Worm (Caenorhabditis elegans) whole organism, L4 larva: ENCODE data around the gene spat-2.

ENCODE experiments used
- D1046.2 ChIP-seq: fragments of 200-800 bp; sonication (Bioruptor generic); IDR thresholded peaks from 2 replicates; pipeline ENCODE4 v1.3.6; 2022; ENCODE audit warnings: missing genetic modification characterization, missing compliant biosample characterization
- F26F4.8 ChIP-seq: fragments of 200-800 bp; sonication (Bioruptor generic); conservative IDR thresholded peaks from 2 replicates; pipeline ENCODE4 v1.3.6; 2022; ENCODE audit warnings: missing genetic modification characterization, missing compliant biosample characterization
- F37D6.2 ChIP-seq: sonication (generic microtip); optimal IDR thresholded peaks from 2 replicates; lab custom pipeline; 2016; ENCODE audit warnings: mild to moderate bottlenecking, missing genetic modification characterization, missing compliant biosample characterization
- Y105C5A.15 ChIP-seq: fragments of 200-800 bp; sonication (Bioruptor generic); IDR thresholded peaks from 2 replicates; pipeline ENCODE4 v1.3.6; 2022; ENCODE audit warnings: missing genetic modification characterization, missing compliant biosample characterization
- Y48G9A.11 ChIP-seq: fragments of 200-800 bp; sonication (Bioruptor generic); IDR thresholded peaks from 2 replicates; pipeline ENCODE4 v1.3.6; 2022; ENCODE audit warnings: missing genetic modification reagents, missing genetic modification characterization, missing compliant biosample characterization
- Y75B8A.6 ChIP-seq: fragments of 200-800 bp; sonication (Bioruptor generic); IDR thresholded peaks from 2 replicates; pipeline ENCODE4 v1.3.6; 2022; ENCODE audit warnings: missing genetic modification reagents, missing genetic modification characterization, missing compliant biosample characterization
- aha-1 ChIP-seq: fragments of 150-350 bp; peaks from one replicate; lab custom pipeline; 2014; ENCODE audit warnings: missing biosample characterization, missing genetic modification characterization
- arid-1 ChIP-seq: fragments of 200-800 bp; sonication (Bioruptor generic); conservative IDR thresholded peaks from 2 replicates; pipeline ENCODE4 v1.3.6; 2022; ENCODE audit warnings: missing genetic modification reagents, missing genetic modification characterization, missing compliant biosample characterization
- ceh-20 ChIP-seq: fragments of 200-800 bp; sonication (Bioruptor generic); IDR thresholded peaks from 2 replicates; pipeline ENCODE4 v1.3.6; 2022; ENCODE audit warnings: missing genetic modification reagents, missing genetic modification characterization, missing compliant biosample characterization
- ctbp-1 ChIP-seq: fragments of 200-800 bp; sonication (Bioruptor generic); IDR thresholded peaks from 2 replicates; pipeline ENCODE4 v1.3.6; 2022; ENCODE audit warnings: missing genetic modification reagents, missing genetic modification characterization, missing compliant biosample characterization
- daf-16 ChIP-seq, 3 experiments: sonication (generic microtip); optimal IDR thresholded peaks; 2 replicates each; lab custom pipeline; 2016 to 2017; ENCODE audit warnings: missing genetic modification characterization in 3 of 3, missing genetic modification reagents in 3 of 3, mild to moderate bottlenecking in 2 of 3, missing compliant biosample characterization in 2 of 3, missing biosample characterization in 1 of 3, moderate library complexity in 1 of 3
- daf-8 ChIP-seq: fragments of 200-800 bp; sonication (Bioruptor generic); IDR thresholded peaks from 2 replicates; pipeline ENCODE4 v1.3.6; 2022; ENCODE audit warnings: missing genetic modification characterization, missing compliant biosample characterization
- dmd-6 ChIP-seq: fragments of 200-800 bp; sonication (Bioruptor generic); IDR thresholded peaks from 2 replicates; pipeline ENCODE4 v1.3.6; 2022; ENCODE audit warnings: missing genetic modification reagents, missing genetic modification characterization, missing compliant biosample characterization
- duxl-1 ChIP-seq: sonication (generic microtip); optimal IDR thresholded peaks from 2 replicates; lab custom pipeline; 2016; ENCODE audit warnings: mild to moderate bottlenecking, missing genetic modification characterization, moderate library complexity, missing compliant biosample characterization; ENCODE audit not compliant: poor library complexity
- dve-1 ChIP-seq: sonication (generic microtip); optimal IDR thresholded peaks from 2 replicates; lab custom pipeline; 2017; ENCODE audit warnings: antibody characterized with exemption, mild to moderate bottlenecking, missing genetic modification characterization, missing compliant biosample characterization; ENCODE audit not compliant: insufficient read depth
- egl-27 ChIP-seq: sonication (generic microtip); optimal IDR thresholded peaks from 3 replicates; lab custom pipeline; 2017; ENCODE audit warnings: missing biosample characterization, missing genetic modification reagents, missing genetic modification characterization
- egl-43 ChIP-seq: fragments of 200-800 bp; sonication (Bioruptor generic); IDR thresholded peaks from 2 replicates; pipeline ENCODE4 v1.3.6; 2022; ENCODE audit warnings: missing genetic modification reagents, missing genetic modification characterization, missing compliant biosample characterization
- fos-1 ChIP-seq: fragments of 150-350 bp; optimal IDR thresholded peaks from 2 replicates; lab custom pipeline; 2014; ENCODE audit warnings: missing biosample characterization, missing genetic modification characterization
- gei-8 ChIP-seq: fragments of 200-800 bp; sonication (Bioruptor generic); optimal IDR thresholded peaks from 2 replicates; lab custom pipeline; 2018; ENCODE audit warnings: mild to moderate bottlenecking, missing genetic modification characterization, missing compliant biosample characterization
- hif-1 ChIP-seq, 2 experiments: sonication (generic microtip); optimal IDR thresholded peaks; 2 replicates each; lab custom pipeline; 2016 to 2017; ENCODE audit warnings: missing compliant biosample characterization in 2 of 2, missing genetic modification characterization in 2 of 2, missing genetic modification reagents in 2 of 2, missing genotype in 2 of 2, mild to moderate bottlenecking in 1 of 2
- hlh-30 ChIP-seq: sonication (generic microtip); optimal IDR thresholded peaks from 2 replicates; lab custom pipeline; 2017; ENCODE audit warnings: antibody characterized with exemption, mild to moderate bottlenecking, missing genetic modification characterization, missing compliant biosample characterization; ENCODE audit not compliant: insufficient read depth
- jun-1 ChIP-seq: fragments of 150-350 bp; optimal IDR thresholded peaks from 2 replicates; lab custom pipeline; 2014; ENCODE audit warnings: missing biosample characterization, missing genetic modification reagents, missing genetic modification characterization
- lin-13 ChIP-seq: fragments of 150-350 bp; optimal IDR thresholded peaks from 2 replicates; lab custom pipeline; 2014; ENCODE audit warnings: missing biosample characterization, missing genetic modification reagents, missing genetic modification characterization
- lsy-2 ChIP-seq, 2 experiments: fragments of 150-350 bp in 1 of 2; sonication (generic microtip) in 1 of 2; optimal IDR thresholded peaks; 2 replicates each; lab custom pipeline; 2014 to 2017; ENCODE audit warnings: missing biosample characterization in 2 of 2, missing genetic modification characterization in 2 of 2
- madf-5 ChIP-seq, 2 experiments: fragments of 200-800 bp; sonication (Bioruptor generic); IDR thresholded peaks; 2 replicates each; pipeline ENCODE4 v1.3.6; 2022; ENCODE audit warnings: missing compliant biosample characterization in 2 of 2, missing genetic modification characterization in 2 of 2
- mdt-29 ChIP-seq: fragments of 200-800 bp; sonication (Bioruptor generic); IDR thresholded peaks from 2 replicates; pipeline ENCODE4 v1.3.6; 2022; ENCODE audit warnings: missing genetic modification reagents, missing genetic modification characterization, missing compliant biosample characterization
- mep-1 ChIP-seq: fragments of 150-350 bp; sonication (generic microtip); optimal IDR thresholded peaks from 3 replicates; lab custom pipeline; 2014; ENCODE audit warnings: missing biosample characterization, missing genetic modification characterization
- mes-2 ChIP-seq: sonication (generic microtip); optimal IDR thresholded peaks from 2 replicates; lab custom pipeline; 2016; ENCODE audit warnings: missing genotype, mild to moderate bottlenecking, missing genetic modification characterization, missing compliant biosample characterization; ENCODE audit not compliant: poor library complexity, severe bottlenecking
- nhr-10 ChIP-seq: fragments of 150-350 bp; optimal IDR thresholded peaks from 2 replicates; lab custom pipeline; 2014; ENCODE audit warnings: missing biosample characterization, missing genetic modification characterization
- nhr-102 ChIP-seq: sonication (generic microtip); optimal IDR thresholded peaks from 2 replicates; lab custom pipeline; 2016; ENCODE audit warnings: mild to moderate bottlenecking, missing genetic modification characterization, moderate library complexity, missing compliant biosample characterization
- nhr-111 ChIP-seq: fragments of 200-800 bp; sonication (Bioruptor generic); optimal IDR thresholded peaks from 2 replicates; lab custom pipeline; 2018; ENCODE audit warnings: mild to moderate bottlenecking, missing genetic modification characterization, missing compliant biosample characterization
- nhr-41 ChIP-seq: fragments of 200-800 bp; sonication (Bioruptor generic); IDR thresholded peaks from 2 replicates; pipeline ENCODE4 v1.3.6; 2022; ENCODE audit warnings: missing genetic modification reagents, missing genetic modification characterization, missing compliant biosample characterization
- nhr-48 ChIP-seq: sonication (generic microtip); optimal IDR thresholded peaks from 2 replicates; lab custom pipeline; 2016; ENCODE audit warnings: mild to moderate bottlenecking, missing genetic modification characterization, missing compliant biosample characterization
- pha-4 ChIP-seq, 2 experiments: fragments of 150-350 bp in 1 of 2; fragments of 200-800 bp in 1 of 2; sonication (Bioruptor generic) in 1 of 2; IDR thresholded peaks in 1 of 2; optimal IDR thresholded peaks in 1 of 2; 2 replicates each; pipeline versions ENCODE4 v1.3.6 to Lab custom; 2014 to 2022; ENCODE audit warnings: missing genetic modification characterization in 2 of 2, missing genetic modification reagents in 2 of 2, missing biosample characterization in 1 of 2, missing compliant biosample characterization in 1 of 2
- php-3 ChIP-seq: fragments of 200-800 bp; sonication (Bioruptor generic); IDR thresholded peaks from 2 replicates; pipeline ENCODE4 v1.3.6; 2022; ENCODE audit warnings: missing genetic modification reagents, missing genetic modification characterization, missing compliant biosample characterization
- rbr-2 ChIP-seq: sonication (generic microtip); optimal IDR thresholded peaks from 2 replicates; lab custom pipeline; 2016; ENCODE audit warnings: missing genotype, missing genetic modification characterization, missing compliant biosample characterization
- saeg-2 ChIP-seq: fragments of 200-800 bp; sonication (Bioruptor generic); IDR thresholded peaks from 2 replicates; pipeline ENCODE4 v1.3.6; 2022; ENCODE audit warnings: missing genetic modification reagents, missing genetic modification characterization, missing compliant biosample characterization
- sdz-12 ChIP-seq: fragments of 200-800 bp; sonication (Bioruptor generic); optimal IDR thresholded peaks from 2 replicates; lab custom pipeline; 2018; ENCODE audit warnings: mild to moderate bottlenecking, missing genetic modification characterization, missing compliant biosample characterization
- set-16 ChIP-seq: fragments of 200-800 bp; sonication (Bioruptor generic); IDR thresholded peaks from 2 replicates; pipeline ENCODE4 v1.3.6; 2022; ENCODE audit warnings: missing genetic modification reagents, missing genetic modification characterization, missing compliant biosample characterization
- spr-1 ChIP-seq: sonication (generic microtip); optimal IDR thresholded peaks from 2 replicates; lab custom pipeline; 2016; ENCODE audit warnings: mild to moderate bottlenecking, missing genetic modification characterization, missing compliant biosample characterization
- spr-3 ChIP-seq: fragments of 200-800 bp; sonication (Bioruptor generic); optimal IDR thresholded peaks from 2 replicates; lab custom pipeline; 2018; ENCODE audit warnings: mild to moderate bottlenecking, missing genetic modification characterization, missing compliant biosample characterization
- tag-97 ChIP-seq: fragments of 200-800 bp; sonication (Bioruptor generic); IDR thresholded peaks from 2 replicates; pipeline ENCODE4 v1.3.6; 2022; ENCODE audit warnings: missing genetic modification characterization, missing compliant biosample characterization
- tra-1 ChIP-seq: fragments of 200-800 bp; sonication (Bioruptor generic); IDR thresholded peaks from 2 replicates; pipeline ENCODE4 v1.3.6; 2022; ENCODE audit warnings: missing genetic modification reagents, missing genetic modification characterization, missing compliant biosample characterization
- unc-39 ChIP-seq: sonication (generic microtip); optimal IDR thresholded peaks from 2 replicates; lab custom pipeline; 2017; ENCODE audit warnings: missing biosample characterization, missing genetic modification characterization
- zfp-2 ChIP-seq: sonication (generic microtip); optimal IDR thresholded peaks from 2 replicates; lab custom pipeline; 2016; ENCODE audit warnings: mild to moderate bottlenecking, missing genetic modification characterization, missing compliant biosample characterization
- ztf-11 ChIP-seq: fragments of 150-350 bp; optimal IDR thresholded peaks from 2 replicates; lab custom pipeline; 2014; ENCODE audit warnings: missing biosample characterization, missing genetic modification characterization
- ztf-7 ChIP-seq: fragments of 150-350 bp; optimal IDR thresholded peaks from 2 replicates; lab custom pipeline; 2014; ENCODE audit warnings: missing biosample characterization, missing genetic modification characterization

spat-2 gene

ce11 chrIII:11107327-11107726 is 70.6 kb downstream of the spat-2 start:
- TF ChIP-seq unc-39 (tag; lab: Kevin White, UChicago), result no peak
- TF ChIP-seq sdz-12, result no peak
- TF ChIP-seq Y48G9A.11 (GFP tag; lab: Robert Waterston, UW), result peak; percentile 65

ce11 chrIII:11110756-11111155 is 74.0 kb downstream of the spat-2 start:
- TF ChIP-seq hif-1 (tag; optimal IDR thresholded peaks at IDR 0.05; lab: Kevin White, UChicago) (peak in 1 of 2 experiments; percentile 68), lsy-2 (tag; optimal IDR thresholded peaks at IDR 0.05; lab: Kevin White, UChicago) (peak in 1 of 2 experiments; percentile 77), nhr-48 (tag; lab: Kevin White, UChicago) (no peak), madf-5 (GFP tag; IDR thresholded peaks at IDR 0.05; lab: Robert Waterston, UW) (no peak), tra-1 (GFP tag; lab: Robert Waterston, UW) (no peak), gei-8 (no peak), duxl-1 (tag; lab: Kevin White, UChicago) (peak; percentile 26), mep-1 (tag; lab: Kevin White, UChicago) (peak; percentile 43), Y48G9A.11 (GFP tag; lab: Robert Waterston, UW) (peak; percentile 74), egl-27 (tag; lab: Kevin White, UChicago) (no peak), egl-43 (no peak), pha-4 (GFP tag; IDR thresholded peaks at IDR 0.05; lab: Robert Waterston, UW) (peak; percentile 41; the same call in 1 of the 2 replicates), pha-4 (tag; optimal IDR thresholded peaks at IDR 0.05; lab: Kevin White, UChicago) (no peak), F37D6.2 (tag; lab: Kevin White, UChicago) (peak; percentile 0), mdt-29 (GFP tag; lab: Robert Waterston, UW) (no peak), dmd-6 (GFP tag; lab: Robert Waterston, UW) (peak; percentile 71), fos-1 (tag; lab: Kevin White, UChicago) (no peak), arid-1 (GFP tag; lab: Robert Waterston, UW) (no peak), sdz-12 (no peak), hlh-30 (peak; percentile 53), Y105C5A.15 (GFP tag; lab: Robert Waterston, UW) (no peak), ctbp-1 (GFP tag; lab: Robert Waterston, UW) (no peak), saeg-2 (GFP tag; lab: Robert Waterston, UW) (no peak), mes-2 (tag; lab: Kevin White, UChicago) (peak; percentile 90), aha-1 (peak; percentile 39), nhr-102 (tag; lab: Kevin White, UChicago) (peak; percentile 74), spr-3 (no peak), daf-8 (no peak), set-16 (GFP tag; lab: Robert Waterston, UW) (no peak), ceh-20 (GFP tag; lab: Robert Waterston, UW) (0 out of 2 replicates have a peak, but pooled peaks have one; percentile 35), F26F4.8 (no peak), php-3 (GFP tag; lab: Robert Waterston, UW) (0 out of 2 replicates have a peak, but pooled peaks have one; percentile 12), ztf-7 (tag; lab: Kevin White, UChicago) (no peak), Y75B8A.6 (GFP tag; lab: Robert Waterston, UW) (no peak), rbr-2 (peak; percentile 71), spr-1 (no peak), D1046.2 (0 out of 2 replicates have a peak, but pooled peaks have one; percentile 30), nhr-10 (tag; lab: Kevin White, UChicago) (no peak), ztf-11 (tag; lab: Kevin White, UChicago) (no peak), zfp-2 (no peak), tag-97 (GFP tag; lab: Robert Waterston, UW) (no peak), daf-16 (GFP tag; optimal IDR thresholded peaks at IDR 0.05; lab: Kevin White, UChicago) (peak in 1 of 2 experiments; percentile 32), daf-16 (tag; optimal IDR thresholded peaks at IDR 0.05; lab: Kevin White, UChicago) (peak; percentile 53), lin-13 (GFP tag; lab: Kevin White, UChicago) (peak; percentile 15), dve-1 (peak; percentile 47), nhr-41 (GFP tag; lab: Robert Waterston, UW) (no peak), jun-1 (tag; lab: Kevin White, UChicago) (no peak), nhr-111 (GFP tag; lab: Kevin White, UChicago) (no peak)
